Worm (Caenorhabditis elegans): ENCODE measurements around the gene sre-2.
A peak's percentile ranks its signal among the peaks of the same experiment; 100 is the strongest.

The sre-2 gene

DNA sequence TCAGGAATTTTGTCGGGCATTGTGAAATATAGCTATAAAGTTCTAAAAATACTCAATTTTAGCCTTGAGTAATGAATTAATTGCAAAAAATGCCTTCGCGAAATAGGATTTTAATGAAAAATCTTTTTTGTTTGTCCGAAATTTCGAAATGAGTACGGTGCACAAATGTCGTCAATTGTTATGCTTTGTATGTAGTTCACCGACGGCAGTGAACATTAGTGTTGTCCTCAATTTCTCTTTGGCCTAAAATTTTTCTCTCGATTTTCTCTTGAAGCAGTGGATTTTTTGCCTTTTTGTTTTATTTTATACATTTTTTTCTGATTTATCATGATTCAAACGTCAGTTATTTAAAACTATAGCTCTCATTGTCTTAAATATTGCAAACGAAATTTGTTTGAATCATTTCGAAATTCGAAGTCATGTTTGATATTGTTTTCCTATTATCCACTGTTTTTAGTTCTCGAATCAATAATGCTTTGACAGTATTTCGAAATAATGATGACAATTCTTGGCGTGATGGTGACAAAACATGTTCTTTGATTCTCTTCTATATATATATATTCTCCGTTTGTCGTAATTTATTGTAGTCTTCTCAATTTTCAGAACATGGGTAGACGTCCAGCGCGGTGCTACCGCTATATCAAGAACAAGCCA is 41.5 kb upstream of the sre-2 start, which contains the start of the genes ints-11 and rpl-10 (continued):
- TF ChIP-seq pag-3 (tag; optimal IDR thresholded peaks at IDR 0.05; ENCODE audit: borderline replicate concordance, insufficient read depth) (no peak), ets-5 (GFP tag; IDR thresholded peaks at IDR 0.05) (no peak), nhr-19 (GFP tag; conservative IDR thresholded peaks at IDR 0.05) (0 out of 2 replicates have a peak, but pooled peaks have one; percentile 23), rnt-1 (tag; optimal IDR thresholded peaks at IDR 0.05) (peak; percentile 44), ama-1 (optimal IDR thresholded peaks at IDR 0.05) (no peak), grh-1 (GFP tag; IDR thresholded peaks at IDR 0.05) (no peak), nhr-90 (tag; optimal IDR thresholded peaks at IDR 0.05; ENCODE audit: poor library complexity) (no peak), aha-1 (tag; optimal IDR thresholded peaks at IDR 0.05) (no peak), lin-39 (tag; optimal IDR thresholded peaks at IDR 0.05) (no peak), hpl-2 (GFP tag; optimal IDR thresholded peaks at IDR 0.05) (no peak), efl-1 (optimal IDR thresholded peaks at IDR 0.05) (peak; percentile 67 to 74), efl-1 (GFP tag; optimal IDR thresholded peaks at IDR 0.05 in 1 of 2) (peak; percentile 70 to 90)

DNA sequence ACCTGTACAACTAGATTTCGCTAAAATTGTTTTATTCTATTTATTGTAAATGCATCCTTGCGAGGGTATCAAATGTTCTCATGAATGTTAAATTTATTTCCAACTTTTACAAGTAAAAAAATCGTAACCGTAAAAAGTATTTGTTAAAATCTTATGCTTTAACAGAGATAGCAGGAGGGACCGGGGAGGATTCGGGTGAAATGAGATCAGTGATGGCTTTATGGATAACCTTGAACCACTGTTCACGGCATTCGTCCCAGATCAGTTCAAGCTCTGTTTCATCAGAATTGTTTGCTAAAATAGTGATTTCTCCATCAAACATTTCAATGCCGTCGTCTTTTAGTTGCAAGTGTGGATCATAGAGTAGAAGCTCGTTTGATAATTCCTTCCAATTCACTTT is 39.2 kb upstream of the sre-2 start:
- TF ChIP-seq alr-1 (tag; optimal IDR thresholded peaks at IDR 0.05; ENCODE audit: borderline replicate concordance) (no peak), hlh-4 (tag; optimal IDR thresholded peaks at IDR 0.05) (no peak), fkh-8 (tag; optimal IDR thresholded peaks at IDR 0.05) (no peak), lir-3 (tag; optimal IDR thresholded peaks at IDR 0.05; ENCODE audit: poor library complexity) (no peak)

- TF ChIP-seq dpl-1 (GFP tag; optimal IDR thresholded peaks at IDR 0.05) (peak in 1 of 3 experiments; percentile 4), lsy-2 (tag; optimal IDR thresholded peaks at IDR 0.05) (peak in 1 of 2 experiments; percentile 36), lin-35 (GFP tag; optimal IDR thresholded peaks at IDR 0.05) (peak; percentile 5 to 30), nhr-28 (tag; optimal IDR thresholded peaks at IDR 0.05) (no peak), hpl-2 (GFP tag; optimal IDR thresholded peaks at IDR 0.05) (no peak), blmp-1 (tag; optimal IDR thresholded peaks at IDR 0.05) (peak; percentile 36), isw-1 (GFP tag; IDR thresholded peaks at IDR 0.05) (no peak), egl-13 (tag; optimal IDR thresholded peaks at IDR 0.05) (no peak), skn-1 (tag; optimal IDR thresholded peaks at IDR 0.05) (peak; percentile 96), lin-14 (GFP tag; optimal IDR thresholded peaks at IDR 0.05) (peak; percentile 4), lir-3 (tag; optimal IDR thresholded peaks at IDR 0.05; ENCODE audit: poor library complexity) (no peak), efl-1 (optimal IDR thresholded peaks at IDR 0.05) (no peak), efl-1 (GFP tag; optimal IDR thresholded peaks at IDR 0.05 in 1 of 2) (peak; percentile 5 to 10), lin-13 (GFP tag; optimal IDR thresholded peaks at IDR 0.05) (no peak)
Measured at ce11 chrII:8138015-8138546, 36.1 kb upstream of the sre-2 start, which contains the start of gene cdc-48.2. cdc-48.2 (plus strand) TSS chrII:8138496.

ce11 chrII:8137379-8137778 is 35.4 kb upstream of the sre-2 start:
- no peak for TF ChIP-seq egl-27 (tag; optimal IDR thresholded peaks at IDR 0.05)
- peak; percentile 1 for TF ChIP-seq xbp-1 (tag; optimal IDR thresholded peaks at IDR 0.05)
- TF ChIP-seq elt-2 (tag; optimal IDR thresholded peaks at IDR 0.05) = no peak
- no peak for TF ChIP-seq ceh-8 (GFP tag; optimal IDR thresholded peaks at IDR 0.05)
- TF ChIP-seq ets-5 (GFP tag; IDR thresholded peaks at IDR 0.05) = no peak
- peak; percentile 46 for TF ChIP-seq lin-14 (GFP tag; optimal IDR thresholded peaks at IDR 0.05)
- no peak for TF ChIP-seq efl-3 (GFP tag; optimal IDR thresholded peaks at IDR 0.05)
- no peak for TF ChIP-seq vab-15 (tag; optimal IDR thresholded peaks at IDR 0.05)
- peak; percentile 54 for TF ChIP-seq nhr-71 (tag; optimal IDR thresholded peaks at IDR 0.05)
- TF ChIP-seq nhr-47 (tag; optimal IDR thresholded peaks at IDR 0.05) = peak; percentile 23
- TF ChIP-seq ama-1 (optimal IDR thresholded peaks at IDR 0.05) = no peak
- no peak for TF ChIP-seq Y116A8C.19 (tag; optimal IDR thresholded peaks at IDR 0.05; ENCODE audit: borderline replicate concordance)
- no peak for TF ChIP-seq unc-98 (GFP tag; IDR thresholded peaks at IDR 0.05)
- TF ChIP-seq efl-1 (optimal IDR thresholded peaks at IDR 0.05) = peak; percentile 65 to 73
- peak; percentile 65 to 97 for TF ChIP-seq efl-1 (GFP tag; optimal IDR thresholded peaks at IDR 0.05 in 1 of 2)
- TF ChIP-seq ceh-63 (GFP tag; optimal IDR thresholded peaks at IDR 0.05) = no peak
- TF ChIP-seq zip-4 (GFP tag; optimal IDR thresholded peaks at IDR 0.05) = no peak
- TF ChIP-seq nhr-12 (tag; optimal IDR thresholded peaks at IDR 0.05) = no peak
- no peak for TF ChIP-seq unc-30 (tag; optimal IDR thresholded peaks at IDR 0.05)
- TF ChIP-seq fkh-4 (tag; optimal IDR thresholded peaks at IDR 0.05; ENCODE audit: borderline replicate concordance) = no peak
- TF ChIP-seq snu-23 (GFP tag; optimal IDR thresholded peaks at IDR 0.05) = peak; percentile 42
- TF ChIP-seq C34B4.2 (tag; optimal IDR thresholded peaks at IDR 0.05) = no peak
- TF ChIP-seq nhr-11 (tag; optimal IDR thresholded peaks at IDR 0.05) = no peak
- TF ChIP-seq ceh-88 (GFP tag; IDR thresholded peaks at IDR 0.05) = no peak
